Worm (Caenorhabditis elegans): ENCODE data around the gene R11G10.4.

DNA sequence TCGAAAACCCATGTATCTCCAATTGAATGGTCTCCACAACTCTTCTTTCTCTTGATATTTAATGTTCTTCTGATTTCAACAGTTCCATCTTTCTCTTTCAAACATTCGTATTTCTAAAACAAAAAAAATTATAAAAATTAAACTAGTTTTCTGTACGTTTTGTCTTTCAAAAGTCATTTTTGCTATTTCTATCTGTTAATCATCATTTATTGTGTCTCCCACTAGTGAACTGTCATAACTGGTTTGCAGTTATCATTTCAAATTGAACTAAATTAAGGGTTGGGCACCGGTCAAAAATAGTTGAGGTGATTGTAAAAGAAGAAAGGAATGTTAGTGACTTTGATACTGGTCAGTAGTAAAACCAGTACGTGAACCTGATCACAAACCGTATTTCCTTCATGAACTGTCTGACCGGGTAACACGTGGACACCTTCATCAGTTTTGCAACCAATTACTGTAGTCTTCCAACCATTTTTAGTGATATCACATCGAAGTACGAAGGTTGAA lies 18.1 kb upstream of the R11G10.4 start:
- TF ChIP-seq sox-4 (tag; optimal IDR thresholded peaks at IDR 0.05) (no peak), ama-1 (optimal IDR thresholded peaks at IDR 0.05) (no peak)
